Worm (Caenorhabditis elegans) whole organism, L3 larva: Measurements from ENCODE around the gene ctsa-1.1.

Source experiments
- R02D3.7 ChIP-seq: fragments of 150-350 bp; optimal IDR thresholded peaks from 2 replicates; lab custom pipeline; 2014; ENCODE audit warnings: missing biosample characterization, missing genetic modification characterization
- ZK546.5 ChIP-seq: sonication (generic microtip); optimal IDR thresholded peaks from 2 replicates; lab custom pipeline; 2017; ENCODE audit warnings: missing biosample characterization, missing genetic modification characterization
- aly-2 ChIP-seq: fragments of 150-350 bp; optimal IDR thresholded peaks from 2 replicates; lab custom pipeline; 2014; ENCODE audit warnings: missing biosample characterization, missing genetic modification characterization
- ama-1 ChIP-seq: fragments of 150-350 bp; optimal IDR thresholded peaks from 2 replicates; lab custom pipeline; 2018
- ceh-16 ChIP-seq: sonication (generic microtip); optimal IDR thresholded peaks from 2 replicates; lab custom pipeline; 2017; ENCODE audit warnings: missing biosample characterization, missing genetic modification characterization
- ceh-28 ChIP-seq: fragments of 150-350 bp; optimal IDR thresholded peaks from 2 replicates; lab custom pipeline; 2014; ENCODE audit warnings: missing biosample characterization, missing genetic modification reagents, missing genetic modification characterization
- ceh-82 ChIP-seq: fragments of 150-350 bp; optimal IDR thresholded peaks from 2 replicates; lab custom pipeline; 2014; ENCODE audit warnings: missing biosample characterization, missing genetic modification characterization
- ceh-9 ChIP-seq: sonication (generic microtip); optimal IDR thresholded peaks from 2 replicates; lab custom pipeline; 2018; ENCODE audit warnings: missing biosample characterization, missing genetic modification characterization
- egl-27 ChIP-seq: sonication (generic microtip); optimal IDR thresholded peaks from 4 replicates; lab custom pipeline; 2017; ENCODE audit warnings: missing biosample characterization, missing genetic modification reagents, missing genetic modification characterization
- egl-5 ChIP-seq: fragments of 150-350 bp; optimal IDR thresholded peaks from 2 replicates; lab custom pipeline; 2017; ENCODE audit warnings: missing biosample characterization, missing genetic modification reagents, missing genetic modification characterization, inconsistent platforms
- elt-1 ChIP-seq: fragments of 150-350 bp; optimal IDR thresholded peaks from 2 replicates; lab custom pipeline; 2014; ENCODE audit warnings: missing biosample characterization, missing genetic modification characterization
- elt-2 ChIP-seq: sonication (generic microtip); optimal IDR thresholded peaks from 2 replicates; lab custom pipeline; 2016; ENCODE audit warnings: missing genetic modification reagents, mild to moderate bottlenecking, missing genetic modification characterization, missing compliant biosample characterization
- fkh-10 ChIP-seq: sonication (generic microtip); optimal IDR thresholded peaks from 2 replicates; lab custom pipeline; 2017; ENCODE audit warnings: missing biosample characterization, missing genetic modification reagents, missing genetic modification characterization
- fkh-2 ChIP-seq: fragments of 150-350 bp; optimal IDR thresholded peaks from 2 replicates; lab custom pipeline; 2014; ENCODE audit warnings: missing biosample characterization, missing genetic modification reagents, missing genetic modification characterization
- fos-1 ChIP-seq: fragments of 150-350 bp; optimal IDR thresholded peaks from 2 replicates; lab custom pipeline; 2014; ENCODE audit warnings: missing biosample characterization, missing genetic modification characterization
- lin-15B ChIP-seq: fragments of 150-350 bp; optimal IDR thresholded peaks from 2 replicates; lab custom pipeline; 2014; ENCODE audit warnings: missing biosample characterization, missing genetic modification characterization
- lin-39 ChIP-seq: fragments of 150-350 bp; optimal IDR thresholded peaks from 2 replicates; lab custom pipeline; 2018; ENCODE audit warnings: missing biosample characterization, missing genetic modification reagents, missing genetic modification characterization
- lsy-12 ChIP-seq: sonication (generic microtip); optimal IDR thresholded peaks from 2 replicates; lab custom pipeline; 2016; ENCODE audit warnings: mild to moderate bottlenecking, missing genetic modification characterization, missing compliant biosample characterization
- nfya-1 ChIP-seq: sonication (generic microtip); optimal IDR thresholded peaks from 2 replicates; lab custom pipeline; 2017; ENCODE audit warnings: missing genetic modification characterization, mild to moderate bottlenecking, missing compliant biosample characterization, antibody characterized with exemption, moderate library complexity; ENCODE audit not compliant: insufficient read depth
- nhr-11 ChIP-seq: fragments of 150-350 bp; optimal IDR thresholded peaks from 2 replicates; lab custom pipeline; 2014; ENCODE audit warnings: missing biosample characterization, missing genetic modification characterization
- nhr-12 ChIP-seq: fragments of 150-350 bp; optimal IDR thresholded peaks from 2 replicates; lab custom pipeline; 2014; ENCODE audit warnings: missing biosample characterization, missing genetic modification characterization
- nhr-23 ChIP-seq: fragments of 150-350 bp; optimal IDR thresholded peaks from 2 replicates; lab custom pipeline; 2014; ENCODE audit warnings: missing biosample characterization, missing genetic modification reagents, missing genetic modification characterization
- nhr-25 ChIP-seq: sonication (generic microtip); optimal IDR thresholded peaks from 2 replicates; lab custom pipeline; 2017; ENCODE audit warnings: missing biosample characterization, missing genetic modification characterization
- nhr-28 ChIP-seq: fragments of 150-350 bp; optimal IDR thresholded peaks from 2 replicates; lab custom pipeline; 2014; ENCODE audit warnings: missing biosample characterization, missing genetic modification characterization
- nhr-43 ChIP-seq: sonication (generic microtip); optimal IDR thresholded peaks from 2 replicates; lab custom pipeline; 2016; ENCODE audit warnings: mild to moderate bottlenecking, missing genetic modification characterization, missing compliant biosample characterization; ENCODE audit not compliant: poor library complexity, severe bottlenecking
- nhr-76 ChIP-seq: fragments of 150-350 bp; sonication (generic microtip); optimal IDR thresholded peaks from 5 replicates; lab custom pipeline; 2014; ENCODE audit warnings: missing biosample characterization, missing genetic modification characterization
- nhr-77 ChIP-seq: fragments of 150-350 bp; optimal IDR thresholded peaks from 2 replicates; lab custom pipeline; 2014; ENCODE audit warnings: missing biosample characterization, missing genetic modification characterization
- pha-4 ChIP-seq: fragments of 150-350 bp; optimal IDR thresholded peaks from 2 replicates; lab custom pipeline; 2014; ENCODE audit warnings: missing biosample characterization, missing genetic modification reagents, missing genetic modification characterization
- pqm-1 ChIP-seq: fragments of 150-350 bp; optimal IDR thresholded peaks from 2 replicates; lab custom pipeline; 2017; ENCODE audit warnings: missing biosample characterization, missing genetic modification characterization, inconsistent platforms
- sea-2 ChIP-seq: fragments of 150-350 bp; sonication (generic microtip); optimal IDR thresholded peaks from 4 replicates; lab custom pipeline; 2014; ENCODE audit warnings: missing biosample characterization, missing genetic modification reagents, missing genetic modification characterization
- skn-1 ChIP-seq: fragments of 150-350 bp; optimal IDR thresholded peaks from 2 replicates; lab custom pipeline; 2014; ENCODE audit warnings: missing biosample characterization, missing genetic modification characterization
- snpc-4 ChIP-seq: fragments of 150-350 bp; optimal IDR thresholded peaks from 2 replicates; lab custom pipeline; 2014; ENCODE audit warnings: missing biosample characterization, missing genetic modification characterization
- tbx-2 ChIP-seq: sonication (generic microtip); optimal IDR thresholded peaks from 2 replicates; lab custom pipeline; 2016; ENCODE audit warnings: mild to moderate bottlenecking, missing genetic modification characterization, missing compliant biosample characterization
- unc-39 ChIP-seq: sonication (generic microtip); optimal IDR thresholded peaks from 4 replicates; lab custom pipeline; 2017; ENCODE audit warnings: missing biosample characterization, missing genetic modification characterization
- unc-62 ChIP-seq: fragments of 150-350 bp; sonication (generic microtip); optimal IDR thresholded peaks from 4 replicates; lab custom pipeline; 2014; ENCODE audit warnings: missing biosample characterization, missing genetic modification reagents, missing genetic modification characterization
- ztf-4 ChIP-seq: fragments of 150-350 bp; optimal IDR thresholded peaks from 2 replicates; lab custom pipeline; 2014; ENCODE audit warnings: missing biosample characterization, missing genetic modification characterization

The ctsa-1.1 gene

DNA sequence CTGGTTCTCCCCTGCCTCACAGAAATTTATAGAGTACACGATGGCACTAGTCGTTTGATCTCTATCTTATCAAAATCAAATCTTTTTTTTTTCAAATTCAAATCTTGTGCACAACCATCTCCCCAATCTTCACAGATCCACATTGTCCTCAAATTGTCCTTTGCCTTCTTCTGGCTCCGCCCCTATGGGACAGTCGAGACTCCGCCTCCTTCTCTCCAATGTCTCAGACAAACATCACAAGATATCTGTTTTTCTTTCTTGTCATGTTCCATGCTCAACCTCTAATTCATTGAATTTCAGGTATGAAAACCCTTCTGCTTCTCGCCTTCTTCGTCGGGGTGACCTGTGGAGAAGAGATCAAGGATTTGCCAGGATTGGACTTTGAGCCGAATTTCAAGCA lies at the start of gene ctsa-1.1:
Gene ctsa-1.1 (plus strand): TSS at position 301 of the 400 bp plus-strand sequence.
- TF ChIP-seq ceh-28 (tag; lab: Kevin White, UChicago) (no peak), nfya-1 (tag; lab: Kevin White, UChicago) (no peak), nhr-76 (tag; lab: Kevin White, UChicago) (no peak), ZK546.5 (tag; lab: Kevin White, UChicago) (no peak)

- no peak for TF ChIP-seq fkh-10 (GFP tag; lab: Kevin White, UChicago)
- no peak for TF ChIP-seq elt-2 (tag; lab: Kevin White, UChicago)
- no peak for TF ChIP-seq fkh-2
- no peak for TF ChIP-seq sea-2
- no peak for TF ChIP-seq nhr-23
- no peak for TF ChIP-seq ceh-16 (tag; lab: Kevin White, UChicago)
- no peak for TF ChIP-seq tbx-2
- TF ChIP-seq lsy-12 (tag; lab: Kevin White, UChicago) = no peak
- TF ChIP-seq egl-27 (tag; lab: Kevin White, UChicago) = no peak
- no peak for TF ChIP-seq snpc-4 (tag; lab: Kevin White, UChicago)
Observed at ce11 chrII:4689477-4689876, 48.0 kb upstream of the ctsa-1.1 start, which contains the start of gene F10G7.12. Gene F10G7.12, plus strand, starts transcription at chrII:4689777.

ce11 chrII:4693129-4693528 lies 44.3 kb upstream of the ctsa-1.1 start, which contains the start of gene F10G7.5:
Gene F10G7.5, plus strand, starts transcription at chrII:4693414.
- TF ChIP-seq nfya-1 (tag; lab: Kevin White, UChicago) (peak; percentile 31), nhr-23 (no peak), elt-2 (tag; lab: Kevin White, UChicago) (peak; percentile 58), egl-27 (tag; lab: Kevin White, UChicago) (no peak), pqm-1 (tag; lab: Kevin White, UChicago) (no peak), nhr-43 (no peak)

DNA sequence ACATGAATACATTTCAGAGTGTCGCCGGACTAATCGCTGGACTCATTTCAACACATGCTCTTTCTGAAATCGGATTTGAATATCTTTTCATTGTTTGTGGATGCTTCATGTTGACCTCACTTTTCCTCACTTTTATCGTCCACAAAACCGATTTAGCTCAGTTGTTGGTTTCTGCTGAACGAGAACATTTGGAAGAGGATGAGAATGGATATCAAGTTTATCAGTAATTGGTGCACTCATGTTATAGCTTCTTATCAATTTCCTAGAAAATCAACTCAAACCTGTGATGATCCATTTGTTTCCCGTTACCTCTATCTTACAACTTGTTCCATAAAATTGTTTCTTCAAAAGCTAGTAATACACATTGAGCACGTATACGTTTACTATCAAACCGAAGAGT lies 41.4 kb upstream of the ctsa-1.1 start:
- TF ChIP-seq nhr-43 (peak; percentile 12), ceh-28 (tag; lab: Kevin White, UChicago) (no peak)

DNA sequence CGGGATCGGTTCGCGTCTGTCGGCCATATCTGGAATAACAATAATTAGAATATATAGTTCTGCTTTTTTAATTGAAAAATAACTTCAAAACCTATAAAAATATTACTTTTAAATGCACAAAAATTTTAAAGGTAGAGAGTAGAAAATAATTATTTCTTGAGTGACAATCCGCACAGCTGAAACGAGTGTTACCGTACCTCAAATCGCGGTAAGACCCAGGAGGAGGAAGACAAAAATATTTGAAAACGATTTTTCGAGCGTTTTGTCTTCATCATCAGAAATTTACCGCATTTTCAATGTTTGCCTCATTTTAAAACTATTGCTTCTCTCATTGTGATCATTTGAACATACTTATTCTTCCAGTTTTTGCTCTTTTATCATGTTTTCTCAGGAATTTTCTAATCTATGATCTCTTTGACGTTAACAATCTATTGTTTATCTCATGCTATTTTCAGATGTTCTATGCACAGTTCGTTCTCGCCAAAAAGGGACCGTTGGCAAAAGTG lies 39.1 kb upstream of the ctsa-1.1 start, which contains the start of the genes rpn-5 and scc-1:
Gene rpn-5 (minus strand): TSS at position 162 of the 506 bp plus-strand sequence.
Gene scc-1 (plus strand): TSS at position 456 of the 506 bp plus-strand sequence.
- no peak for TF ChIP-seq aly-2 (tag; lab: Kevin White, UChicago)
- TF ChIP-seq fkh-2 = no peak
- TF ChIP-seq unc-62 (GFP tag; lab: Kevin White, UChicago) = no peak
- peak; percentile 41 for TF ChIP-seq elt-2 (tag; lab: Kevin White, UChicago)
- no peak for TF ChIP-seq tbx-2
- no peak for TF ChIP-seq elt-1
- TF ChIP-seq pha-4 (tag; lab: Kevin White, UChicago) = peak; percentile 87
- TF ChIP-seq ztf-4 = no peak
- no peak for TF ChIP-seq nhr-28 (tag; lab: Kevin White, UChicago)
- peak; percentile 78 for TF ChIP-seq nhr-25
- peak; percentile 2 for TF ChIP-seq fkh-10 (GFP tag; lab: Kevin White, UChicago)
- peak; percentile 11 for TF ChIP-seq ceh-28 (tag; lab: Kevin White, UChicago)
- TF ChIP-seq nhr-77 (tag; lab: Kevin White, UChicago) = no peak
- TF ChIP-seq unc-39 = no peak
- TF ChIP-seq egl-5 (tag; lab: Kevin White, UChicago) = peak; percentile 24
- peak; percentile 72 for TF ChIP-seq nhr-43
- TF ChIP-seq ama-1 (lab: Kevin White, UChicago) = no peak
- TF ChIP-seq skn-1 (tag; lab: Kevin White, UChicago) = peak; percentile 99
- TF ChIP-seq ceh-9 (tag; lab: Kevin White, UChicago) = no peak
- peak; percentile 96 for TF ChIP-seq nfya-1 (tag; lab: Kevin White, UChicago)
- no peak for TF ChIP-seq nhr-12
- no peak for TF ChIP-seq ceh-82
- TF ChIP-seq fos-1 (tag; lab: Kevin White, UChicago) = no peak
- TF ChIP-seq lin-39 (tag; lab: Kevin White, UChicago) = peak; percentile 68
- TF ChIP-seq nhr-11 (tag; lab: Kevin White, UChicago) = no peak
- TF ChIP-seq lin-15B = peak; percentile 87
- no peak for TF ChIP-seq egl-27 (tag; lab: Kevin White, UChicago)
- TF ChIP-seq nhr-23 = peak; percentile 87
- TF ChIP-seq nhr-76 (tag; lab: Kevin White, UChicago) = no peak
- TF ChIP-seq R02D3.7 (tag; lab: Kevin White, UChicago) = peak; percentile 43
- TF ChIP-seq lsy-12 (tag; lab: Kevin White, UChicago) = peak; percentile 69
- peak; percentile 49 for TF ChIP-seq snpc-4 (tag; lab: Kevin White, UChicago)
- TF ChIP-seq pqm-1 (tag; lab: Kevin White, UChicago) = peak; percentile 22
- no peak for TF ChIP-seq ceh-16 (tag; lab: Kevin White, UChicago)
- TF ChIP-seq, all 47 proteins: peak for 16
